Worm (Caenorhabditis elegans): ENCODE measurements around the gene C47D12.2.

C47D12.2 gene

ce11 chrII:11728545-11729105, 52.5 kb downstream of the C47D12.2 start, which contains the start of gene alh-8 (continued):
- TF ChIP-seq dmd-9 (GFP tag; IDR thresholded peaks at IDR 0.05) (no peak), lsy-2 (tag; optimal IDR thresholded peaks at IDR 0.05) (peak in 1 of 2 experiments; percentile 39), T26A8.4 (GFP tag; IDR thresholded peaks at IDR 0.05) (0 out of 2 replicates have a peak, but pooled peaks have one; percentile 10), saeg-2 (GFP tag; IDR thresholded peaks at IDR 0.05) (no peak; the same call in 1 of the 2 replicates), ceh-32 (tag; optimal IDR thresholded peaks at IDR 0.05; ENCODE audit: poor library complexity) (no peak), pha-4 (GFP tag; IDR thresholded peaks at IDR 0.05) (peak; percentile 56; the same call in 1 of the 2 replicates), pha-4 (tag; optimal IDR thresholded peaks at IDR 0.05) (no peak), Y48G9A.11 (GFP tag; IDR thresholded peaks at IDR 0.05) (no peak), daf-16 (GFP tag; optimal IDR thresholded peaks at IDR 0.05) (peak in 1 of 2 experiments; percentile 82), daf-16 (tag; optimal IDR thresholded peaks at IDR 0.05) (peak; percentile 94), arid-1 (GFP tag; conservative IDR thresholded peaks at IDR 0.05) (no peak), dmd-6 (GFP tag; IDR thresholded peaks at IDR 0.05) (peak; percentile 87), T20F7.1 (GFP tag; optimal IDR thresholded peaks at IDR 0.05) (peak; percentile 70), daf-12 (tag; optimal IDR thresholded peaks at IDR 0.05) (no peak), aly-2 (tag; optimal IDR thresholded peaks at IDR 0.05) (no peak), ceh-62 (tag; optimal IDR thresholded peaks at IDR 0.05) (no peak), nhr-28 (tag; optimal IDR thresholded peaks at IDR 0.05) (peak; percentile 82), nhr-42 (GFP tag; IDR thresholded peaks at IDR 0.05) (no peak), spr-1 (tag; optimal IDR thresholded peaks at IDR 0.05) (no peak), ztf-7 (tag; optimal IDR thresholded peaks at IDR 0.05) (no peak), F49E8.2 (tag; optimal IDR thresholded peaks at IDR 0.05; ENCODE audit: borderline replicate concordance) (no peak), lin-1 (GFP tag; IDR thresholded peaks at IDR 0.05) (peak; percentile 19; the same call in 1 of the 2 replicates), hlh-11 (tag; optimal IDR thresholded peaks at IDR 0.05) (peak; percentile 87), unc-39 (tag; optimal IDR thresholded peaks at IDR 0.05) (no peak), nhr-77 (tag; optimal IDR thresholded peaks at IDR 0.05) (peak; percentile 43), snpc-1.2 (GFP tag; IDR thresholded peaks at IDR 0.05) (no peak), duxl-1 (tag; optimal IDR thresholded peaks at IDR 0.05; ENCODE audit: poor library complexity) (no peak), zfp-3 (GFP tag; conservative IDR thresholded peaks at IDR 0.05) (no peak), lin-39 (tag; optimal IDR thresholded peaks at IDR 0.05) (no peak), hmg-1.1 (GFP tag; IDR thresholded peaks at IDR 0.05) (no peak), lin-13 (GFP tag; optimal IDR thresholded peaks at IDR 0.05) (no peak), nhr-76 (tag; optimal IDR thresholded peaks at IDR 0.05) (no peak), mdl-1 (tag; optimal IDR thresholded peaks at IDR 0.05) (peak; percentile 84 to 98), Y75B8A.6 (GFP tag; IDR thresholded peaks at IDR 0.05) (0 out of 2 replicates have a peak, but pooled peaks have one; percentile 48), unc-130 (GFP tag; optimal IDR thresholded peaks at IDR 0.05) (no peak), madf-9 (GFP tag; conservative IDR thresholded peaks at IDR 0.05) (no peak), mes-2 (tag; optimal IDR thresholded peaks at IDR 0.05; ENCODE audit: poor library complexity, severe bottlenecking) (peak; percentile 53), fkh-10 (GFP tag; optimal IDR thresholded peaks at IDR 0.05) (no peak), tra-1 (GFP tag; IDR thresholded peaks at IDR 0.05) (no peak), lin-15B (tag; optimal IDR thresholded peaks at IDR 0.05) (no peak), nhr-41 (GFP tag; IDR thresholded peaks at IDR 0.05) (peak; percentile 89), gei-8 (GFP tag; optimal IDR thresholded peaks at IDR 0.05) (no peak), ctbp-1 (GFP tag; IDR thresholded peaks at IDR 0.05) (no peak), mep-1 (tag; optimal IDR thresholded peaks at IDR 0.05) (peak; percentile 48), dpl-1 (GFP tag; optimal IDR thresholded peaks at IDR 0.05) (peak; percentile 16), lim-7 (GFP tag; IDR thresholded peaks at IDR 0.05) (no peak), set-16 (GFP tag; IDR thresholded peaks at IDR 0.05) (no peak), ces-1 (GFP tag; optimal IDR thresholded peaks at IDR 0.05) (no peak), snpc-4 (tag; optimal IDR thresholded peaks at IDR 0.05) (no peak), lin-38 (GFP tag; IDR thresholded peaks at IDR 0.05) (peak; percentile 50), daf-8 (GFP tag; IDR thresholded peaks at IDR 0.05) (no peak)
